Worm (Caenorhabditis elegans): ENCODE results near the gene fbxb-50.
"Not testable (repeated sequence)": the region's sequence is repeated elsewhere in the genome, so short reads cannot be mapped to it uniquely, and the experiment has no call there.

fbxb-50 gene

DNA sequence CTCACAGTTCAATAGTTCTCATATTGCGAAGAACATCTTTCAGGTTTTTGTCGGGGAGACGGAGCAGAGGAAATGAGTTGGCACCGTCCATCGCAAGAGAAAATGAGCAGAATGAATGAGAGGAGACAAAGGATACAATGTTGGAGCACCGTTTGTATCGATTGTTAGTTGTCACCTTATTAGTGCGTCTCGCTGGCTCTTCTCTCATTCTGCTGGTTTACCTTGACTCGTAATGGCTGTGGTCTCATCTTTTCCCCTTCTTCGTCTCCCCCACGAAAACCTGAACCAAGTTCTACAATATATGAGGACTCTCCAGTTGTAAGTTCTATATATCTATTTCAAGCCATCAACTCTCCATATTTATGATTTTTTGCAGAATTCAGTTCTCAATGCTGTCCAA lies at the start of gene fbxb-50, which contains the start of gene fbxb-54:
fbxb-50 (plus strand) TSS at position 227 of the 400 bp plus-strand sequence.
fbxb-54 (minus strand) TSS at position 101 of the 400 bp plus-strand sequence.
- not testable (repeated sequence) for TF ChIP-seq nhr-12 (tag; optimal IDR thresholded peaks at IDR 0.05); nfya-1 (tag; optimal IDR thresholded peaks at IDR 0.05; ENCODE audit: insufficient read depth); daf-12 (tag; optimal IDR thresholded peaks at IDR 0.05)

DNA sequence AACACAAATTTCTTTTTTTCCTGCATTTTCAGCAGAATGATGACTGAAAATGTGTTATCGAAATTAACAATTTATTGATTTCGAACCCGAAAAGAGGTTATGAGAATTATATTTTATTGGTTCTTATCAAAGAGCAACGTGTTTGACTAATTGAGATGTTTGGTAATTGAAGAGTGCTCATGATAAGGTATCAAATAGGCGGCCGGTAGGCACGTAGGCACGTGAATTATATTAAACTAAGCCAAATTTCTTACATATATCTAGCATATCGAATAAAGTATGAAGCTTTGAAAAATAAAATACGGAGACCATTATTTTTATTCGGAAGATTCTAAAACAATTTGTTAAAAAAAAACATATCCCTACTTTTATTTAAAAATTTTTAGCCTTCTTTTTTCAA lies 38.9 kb upstream of the fbxb-50 start, which contains the start of gene math-45:
math-45 (minus strand) TSS at position 101 of the 400 bp plus-strand sequence.
- TF ChIP-seq eor-1 (tag; optimal IDR thresholded peaks at IDR 0.05) (no peak), fkh-10 (GFP tag; optimal IDR thresholded peaks at IDR 0.05) (no peak), pha-4 (tag; optimal IDR thresholded peaks at IDR 0.05) (no peak), nhr-76 (tag; optimal IDR thresholded peaks at IDR 0.05) (no peak), skn-1 (tag; optimal IDR thresholded peaks at IDR 0.05) (no peak), elt-2 (tag; optimal IDR thresholded peaks at IDR 0.05) (peak; percentile 43)

DNA sequence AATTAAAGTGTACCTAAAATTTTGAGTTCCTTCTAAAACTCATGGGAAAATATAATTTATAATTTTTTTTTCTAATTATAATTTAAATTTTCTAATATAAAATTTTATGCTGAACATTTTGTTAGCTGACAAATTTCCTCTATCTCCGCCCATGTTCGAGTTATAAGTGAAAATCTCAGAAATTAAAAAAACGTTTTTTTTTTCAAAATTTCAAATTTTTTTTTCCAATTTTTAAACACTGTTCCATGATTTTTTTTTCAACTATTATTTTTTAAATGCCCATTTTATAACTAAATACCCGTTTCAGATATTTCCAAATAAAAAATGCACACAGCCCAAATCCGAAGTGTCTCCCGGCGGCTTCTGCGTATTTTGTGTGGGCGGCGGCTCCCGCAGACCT lies 37.3 kb upstream of the fbxb-50 start, which contains the start of gene Y51H7BR.8:
Y51H7BR.8 (plus strand) TSS at position 301 of the 400 bp plus-strand sequence.
- TF ChIP-seq nhr-76 (tag; optimal IDR thresholded peaks at IDR 0.05) (no peak), fkh-2 (tag; optimal IDR thresholded peaks at IDR 0.05) (no peak), eor-1 (tag; optimal IDR thresholded peaks at IDR 0.05) (no peak), ceh-9 (tag; optimal IDR thresholded peaks at IDR 0.05) (no peak), nhr-28 (tag; optimal IDR thresholded peaks at IDR 0.05) (no peak), nhr-12 (tag; optimal IDR thresholded peaks at IDR 0.05) (no peak), elt-2 (tag; optimal IDR thresholded peaks at IDR 0.05) (no peak), nhr-23 (tag; optimal IDR thresholded peaks at IDR 0.05) (no peak), sea-2 (GFP tag; optimal IDR thresholded peaks at IDR 0.05) (no peak), skn-1 (tag; optimal IDR thresholded peaks at IDR 0.05) (no peak), snpc-4 (tag; optimal IDR thresholded peaks at IDR 0.05) (no peak), nhr-25 (tag; optimal IDR thresholded peaks at IDR 0.05) (no peak), fos-1 (tag; optimal IDR thresholded peaks at IDR 0.05) (no peak), ZK546.5 (tag; optimal IDR thresholded peaks at IDR 0.05) (no peak), nhr-11 (tag; optimal IDR thresholded peaks at IDR 0.05) (no peak), nhr-43 (tag; optimal IDR thresholded peaks at IDR 0.05; ENCODE audit: poor library complexity, severe bottlenecking) (no peak), nhr-77 (tag; optimal IDR thresholded peaks at IDR 0.05) (no peak), nhr-237 (tag; optimal IDR thresholded peaks at IDR 0.05) (no peak), nhr-67 (tag; optimal IDR thresholded peaks at IDR 0.05) (no peak), ceh-16 (tag; optimal IDR thresholded peaks at IDR 0.05) (no peak)

DNA sequence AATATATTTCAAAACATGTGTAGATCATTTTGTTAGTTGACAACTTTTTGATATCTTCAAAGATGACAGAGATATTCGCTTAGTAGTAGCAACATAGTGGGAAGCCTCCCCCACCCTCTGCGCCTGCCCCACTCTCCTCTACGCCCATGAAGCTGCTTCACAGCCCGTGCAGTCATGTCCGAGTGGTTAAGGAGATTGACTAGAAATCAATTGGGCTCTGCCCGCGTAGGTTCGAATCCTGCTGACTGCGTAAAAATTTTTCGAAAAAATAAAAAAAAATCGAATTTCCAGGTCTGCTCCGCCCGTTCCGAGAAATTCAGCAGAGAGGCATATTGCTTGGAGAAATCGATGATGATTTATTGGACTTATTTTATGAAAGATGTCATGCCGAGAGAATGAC lies 36.4 kb upstream of the fbxb-50 start:
- peak; percentile 40 for TF ChIP-seq nfya-1 (tag; optimal IDR thresholded peaks at IDR 0.05; ENCODE audit: insufficient read depth)
- no peak for TF ChIP-seq mdl-1 (tag; optimal IDR thresholded peaks at IDR 0.05)
- no peak for TF ChIP-seq zag-1 (tag; optimal IDR thresholded peaks at IDR 0.05)
- TF ChIP-seq ztf-4 (tag; optimal IDR thresholded peaks at IDR 0.05): no peak
- TF ChIP-seq pha-4 (tag; optimal IDR thresholded peaks at IDR 0.05): peak; percentile 6
- no peak for TF ChIP-seq snpc-4 (tag; optimal IDR thresholded peaks at IDR 0.05)
- TF ChIP-seq nhr-12 (tag; optimal IDR thresholded peaks at IDR 0.05): no peak
- no peak for TF ChIP-seq unc-39 (tag; optimal IDR thresholded peaks at IDR 0.05)
- TF ChIP-seq R02D3.7 (tag; optimal IDR thresholded peaks at IDR 0.05): no peak
- TF ChIP-seq egl-27 (tag; optimal IDR thresholded peaks at IDR 0.05): no peak
- no peak for TF ChIP-seq nhr-77 (tag; optimal IDR thresholded peaks at IDR 0.05)
- TF ChIP-seq daf-12 (tag; optimal IDR thresholded peaks at IDR 0.05): no peak
- TF ChIP-seq pqm-1 (tag; optimal IDR thresholded peaks at IDR 0.05): no peak
- TF ChIP-seq nhr-28 (tag; optimal IDR thresholded peaks at IDR 0.05): no peak
- TF ChIP-seq ceh-16 (tag; optimal IDR thresholded peaks at IDR 0.05): no peak
- no peak for TF ChIP-seq elt-3 (tag; optimal IDR thresholded peaks at IDR 0.05)
- no peak for TF ChIP-seq nhr-76 (tag; optimal IDR thresholded peaks at IDR 0.05)
- no peak for TF ChIP-seq ama-1 (optimal IDR thresholded peaks at IDR 0.05)
- TF ChIP-seq lin-39 (tag; optimal IDR thresholded peaks at IDR 0.05): peak; percentile 11
- no peak for TF ChIP-seq nhr-25 (tag; optimal IDR thresholded peaks at IDR 0.05)
- TF ChIP-seq lsy-12 (tag; optimal IDR thresholded peaks at IDR 0.05): no peak
- TF ChIP-seq fos-1 (tag; optimal IDR thresholded peaks at IDR 0.05): no peak
- TF ChIP-seq elt-2 (tag; optimal IDR thresholded peaks at IDR 0.05): peak; percentile 34
- TF ChIP-seq elt-1 (tag; optimal IDR thresholded peaks at IDR 0.05): no peak
- peak; percentile 89 for TF ChIP-seq hmg-11 (tag; optimal IDR thresholded peaks at IDR 0.05)
